Fruit fly (Drosophila melanogaster) whole organism, embryonic: ENCODE measurements around the gene mthl12.

Source experiments
- Atf-2 ChIP-seq: fragments of 200-800 bp; sonication (Bioruptor generic); optimal IDR thresholded peaks from 2 replicates; lab custom pipeline; 2016; ENCODE audit warnings: missing biosample characterization, missing genetic modification characterization
- Bdp1 ChIP-seq: fragments of 200-800 bp; sonication (Bioruptor generic); optimal IDR thresholded peaks from 3 replicates; lab custom pipeline; 2016; ENCODE audit warnings: missing biosample characterization, missing genetic modification characterization
- CG10366 ChIP-seq: fragments of 200-800 bp; sonication (Bioruptor generic); IDR thresholded peaks from 2 replicates; pipeline ENCODE4 v1.3.6; 2022; ENCODE audit warnings: missing biosample characterization, missing genetic modification characterization
- CG11398 ChIP-seq: fragments of 200-800 bp; sonication (Bioruptor generic); optimal IDR thresholded peaks from 2 replicates; lab custom pipeline; 2016; ENCODE audit warnings: missing biosample characterization, missing genetic modification characterization
- CG11560 ChIP-seq: fragments of 200-800 bp; sonication (Bioruptor generic); IDR thresholded peaks from 3 replicates; pipeline ENCODE4 v1.3.6; 2022; ENCODE audit warnings: missing biosample characterization, missing genetic modification characterization
- CG12155 ChIP-seq: fragments of 200-800 bp; sonication (Bioruptor generic); optimal IDR thresholded peaks from 3 replicates; lab custom pipeline; 2016; ENCODE audit warnings: missing biosample characterization, missing genetic modification characterization
- CG12236 ChIP-seq: fragments of 200-800 bp; sonication (Bioruptor generic); optimal IDR thresholded peaks from 2 replicates; lab custom pipeline; 2016; ENCODE audit warnings: missing biosample characterization, missing genetic modification characterization
- CG13624 ChIP-seq: fragments of 200-800 bp; sonication (Bioruptor generic); optimal IDR thresholded peaks from 2 replicates; lab custom pipeline; 2016; ENCODE audit warnings: missing biosample characterization, missing genetic modification characterization
- CG13775 ChIP-seq: fragments of 200-800 bp; sonication (Bioruptor generic); optimal IDR thresholded peaks from 3 replicates; lab custom pipeline; 2017; ENCODE audit warnings: missing biosample characterization, mild to moderate bottlenecking, missing genetic modification characterization
- CG14050 ChIP-seq: fragments of 200-800 bp; sonication (Bioruptor generic); IDR thresholded peaks from 3 replicates; pipeline ENCODE4 v1.3.6; 2022; ENCODE audit warnings: missing biosample characterization, missing genetic modification characterization
- CG15073 ChIP-seq: fragments of 200-800 bp; sonication (Bioruptor generic); optimal IDR thresholded peaks from 2 replicates; lab custom pipeline; 2016; ENCODE audit warnings: missing biosample characterization, missing genetic modification characterization
- CG15514 ChIP-seq: fragments of 200-800 bp; sonication (Bioruptor generic); optimal IDR thresholded peaks from 3 replicates; lab custom pipeline; 2017; ENCODE audit warnings: missing biosample characterization, missing genetic modification characterization, mild to moderate bottlenecking, moderate library complexity, missing genetic modification reagents
- CG16813 ChIP-seq: fragments of 200-800 bp; sonication (Bioruptor generic); IDR thresholded peaks from 3 replicates; pipeline ENCODE4 v1.3.6; 2022; ENCODE audit warnings: missing biosample characterization, missing genetic modification characterization; ENCODE audit not compliant: partially characterized antibody
- CG2199 ChIP-seq: fragments of 200-800 bp; sonication (Bioruptor generic); IDR thresholded peaks from 3 replicates; pipeline ENCODE4 v1.3.6; 2022; ENCODE audit warnings: missing biosample characterization, missing genetic modification characterization
- CG2889 ChIP-seq: fragments of 200-800 bp; sonication (Bioruptor generic); IDR thresholded peaks from 3 replicates; pipeline ENCODE4 v1.3.6; 2022; ENCODE audit warnings: missing biosample characterization, missing genetic modification characterization
- CG3838 ChIP-seq: fragments of 200-800 bp; sonication (Bioruptor generic); optimal IDR thresholded peaks from 3 replicates; lab custom pipeline; 2016; ENCODE audit warnings: missing biosample characterization, missing genetic modification characterization
- CG4282 ChIP-seq: fragments of 200-800 bp; sonication (Bioruptor generic); optimal IDR thresholded peaks from 2 replicates; lab custom pipeline; 2016; ENCODE audit warnings: missing biosample characterization, missing genetic modification characterization
- CG7928 ChIP-seq: fragments of 200-800 bp; sonication (Bioruptor generic); optimal IDR thresholded peaks from 2 replicates; lab custom pipeline; 2017; ENCODE audit warnings: missing biosample characterization, mild to moderate bottlenecking, missing genetic modification characterization
- CG8281 ChIP-seq: fragments of 200-800 bp; sonication (Bioruptor generic); optimal IDR thresholded peaks from 2 replicates; lab custom pipeline; 2018; ENCODE audit warnings: missing biosample characterization, mild to moderate bottlenecking, missing genetic modification characterization, moderate library complexity
- D ChIP-seq, 2 experiments: fragments of 200-800 bp in 1 of 2; fragments of >200 bp in 1 of 2; sonication (Bioruptor generic) in 1 of 2; optimal IDR thresholded peaks; 2 replicates in 1 of 2; 3 replicates in 1 of 2; lab custom pipeline; 2017; ENCODE audit warnings: mild to moderate bottlenecking in 1 of 2, missing biosample characterization in 1 of 2, missing genetic modification characterization in 1 of 2, missing genetic modification reagents in 1 of 2
- Dip2 ChIP-seq: fragments of 200-800 bp; sonication (Bioruptor generic); IDR thresholded peaks from 2 replicates; pipeline ENCODE4 v1.3.6; 2022; ENCODE audit warnings: missing biosample characterization, missing genetic modification characterization
- HLH4C ChIP-seq: fragments of 200-800 bp; sonication (Bioruptor generic); IDR thresholded peaks from 3 replicates; pipeline ENCODE4 v1.3.6; 2022; ENCODE audit warnings: missing biosample characterization, missing genetic modification characterization; ENCODE audit not compliant: partially characterized antibody
- Lhr ChIP-seq: fragments of 200-800 bp; sonication (Bioruptor generic); optimal IDR thresholded peaks from 3 replicates; lab custom pipeline; 2017; ENCODE audit warnings: mild to moderate bottlenecking, missing biosample characterization, missing genetic modification reagents, missing genetic modification characterization
- MESR4 ChIP-seq: fragments of 200-800 bp; sonication (Bioruptor generic); optimal IDR thresholded peaks from 2 replicates; lab custom pipeline; 2018; ENCODE audit warnings: missing biosample characterization, mild to moderate bottlenecking, missing genetic modification characterization, moderate library complexity
- Max ChIP-seq: fragments of 200-800 bp; sonication (Bioruptor generic); optimal IDR thresholded peaks from 2 replicates; lab custom pipeline; 2016; ENCODE audit warnings: missing biosample characterization, mild to moderate bottlenecking, missing genetic modification characterization
- Med ChIP-seq: fragments of 200-800 bp; sonication (Bioruptor generic); peaks from one replicate; lab custom pipeline; 2016; ENCODE audit warnings: missing biosample characterization, missing genetic modification characterization, mild to moderate bottlenecking, inconsistent platforms, moderate library complexity
- Meics ChIP-seq: fragments of 200-800 bp; sonication (Bioruptor generic); optimal IDR thresholded peaks from 2 replicates; lab custom pipeline; 2017; ENCODE audit warnings: missing biosample characterization, mild to moderate bottlenecking, missing genetic modification characterization
- NC2α ChIP-seq: fragments of 200-800 bp; sonication (Bioruptor generic); optimal IDR thresholded peaks from 2 replicates; lab custom pipeline; 2016; ENCODE audit warnings: missing biosample characterization, missing genetic modification characterization
- PHDP ChIP-seq: fragments of 200-800 bp; sonication (Bioruptor generic); optimal IDR thresholded peaks from 3 replicates; lab custom pipeline; 2018; ENCODE audit warnings: missing biosample characterization, mild to moderate bottlenecking, missing genetic modification characterization, moderate library complexity
- az2 ChIP-seq: fragments of 200-800 bp; sonication (Bioruptor generic); optimal IDR thresholded peaks from 3 replicates; lab custom pipeline; 2016; ENCODE audit warnings: missing biosample characterization, missing genetic modification characterization
- caup ChIP-seq: fragments of 200-800 bp; sonication (Bioruptor generic); optimal IDR thresholded peaks from 3 replicates; lab custom pipeline; 2017; ENCODE audit warnings: missing biosample characterization, mild to moderate bottlenecking, missing genetic modification characterization, moderate library complexity; ENCODE audit not compliant: severe bottlenecking
- chn ChIP-seq: fragments of 200-800 bp; sonication (Bioruptor generic); optimal IDR thresholded peaks from 2 replicates; lab custom pipeline; 2016; ENCODE audit warnings: missing biosample characterization, missing genetic modification characterization
- dan ChIP-seq: fragments of 200-800 bp; sonication (Bioruptor generic); IDR thresholded peaks from 2 replicates; pipeline ENCODE4 v1.3.6; 2022; ENCODE audit warnings: missing biosample characterization, missing genetic modification characterization
- dimm ChIP-seq: fragments of 200-800 bp; sonication (Bioruptor generic); IDR thresholded peaks from 2 replicates; pipeline ENCODE4 v1.3.6; 2022; ENCODE audit warnings: missing biosample characterization, missing genetic modification characterization
- dmrt99B ChIP-seq: fragments of 200-800 bp; sonication (Bioruptor generic); optimal IDR thresholded peaks from 2 replicates; lab custom pipeline; 2018; ENCODE audit warnings: missing biosample characterization, mild to moderate bottlenecking, missing genetic modification characterization, moderate library complexity
- en ChIP-seq: fragments of 200-800 bp; sonication (Bioruptor generic); optimal IDR thresholded peaks from 2 replicates; lab custom pipeline; 2016; ENCODE audit warnings: missing biosample characterization, missing genetic modification characterization
- eve ChIP-seq, 2 experiments: fragments of >200 bp; optimal IDR thresholded peaks; 2 replicates each; lab custom pipeline; 2017; ENCODE audit warnings: missing biosample characterization in 2 of 2, missing genetic modification characterization in 2 of 2
- nerfin-2 ChIP-seq: fragments of 200-800 bp; sonication (Bioruptor generic); IDR thresholded peaks from 2 replicates; pipeline ENCODE4 v1.3.6; 2022; ENCODE audit warnings: missing biosample characterization, missing genetic modification characterization; ENCODE audit not compliant: partially characterized antibody
- pb ChIP-seq: fragments of 200-800 bp; sonication (Bioruptor generic); optimal IDR thresholded peaks from 3 replicates; lab custom pipeline; 2016; ENCODE audit warnings: missing biosample characterization, missing genetic modification characterization
- pros ChIP-seq: fragments of 200-800 bp; sonication (Bioruptor generic); optimal IDR thresholded peaks from 3 replicates; lab custom pipeline; 2019; ENCODE audit warnings: missing biosample characterization, mild to moderate bottlenecking, missing genetic modification characterization, moderate library complexity
- repo ChIP-seq: fragments of 200-800 bp; sonication (Bioruptor generic); optimal IDR thresholded peaks from 2 replicates; lab custom pipeline; 2016; ENCODE audit warnings: missing biosample characterization, missing genetic modification characterization
- slou ChIP-seq: fragments of 200-800 bp; sonication (Bioruptor generic); optimal IDR thresholded peaks from 3 replicates; lab custom pipeline; 2016; ENCODE audit warnings: missing biosample characterization, missing genetic modification characterization
- toy ChIP-seq: fragments of 200-800 bp; sonication (Bioruptor generic); IDR thresholded peaks from 2 replicates; pipeline ENCODE4 v1.3.6; 2022; ENCODE audit warnings: missing biosample characterization, missing genetic modification characterization
- tup ChIP-seq: fragments of 200-800 bp; sonication (Bioruptor generic); optimal IDR thresholded peaks from 2 replicates; lab custom pipeline; 2016; ENCODE audit warnings: missing biosample characterization, mild to moderate bottlenecking, missing genetic modification characterization, moderate library complexity
- zfh1 ChIP-seq: fragments of 200-800 bp; sonication (Bioruptor generic); IDR thresholded peaks from 3 replicates; pipeline ENCODE4 v1.3.6; 2022; ENCODE audit warnings: missing biosample characterization, missing genetic modification characterization

mthl12 gene

DNA sequence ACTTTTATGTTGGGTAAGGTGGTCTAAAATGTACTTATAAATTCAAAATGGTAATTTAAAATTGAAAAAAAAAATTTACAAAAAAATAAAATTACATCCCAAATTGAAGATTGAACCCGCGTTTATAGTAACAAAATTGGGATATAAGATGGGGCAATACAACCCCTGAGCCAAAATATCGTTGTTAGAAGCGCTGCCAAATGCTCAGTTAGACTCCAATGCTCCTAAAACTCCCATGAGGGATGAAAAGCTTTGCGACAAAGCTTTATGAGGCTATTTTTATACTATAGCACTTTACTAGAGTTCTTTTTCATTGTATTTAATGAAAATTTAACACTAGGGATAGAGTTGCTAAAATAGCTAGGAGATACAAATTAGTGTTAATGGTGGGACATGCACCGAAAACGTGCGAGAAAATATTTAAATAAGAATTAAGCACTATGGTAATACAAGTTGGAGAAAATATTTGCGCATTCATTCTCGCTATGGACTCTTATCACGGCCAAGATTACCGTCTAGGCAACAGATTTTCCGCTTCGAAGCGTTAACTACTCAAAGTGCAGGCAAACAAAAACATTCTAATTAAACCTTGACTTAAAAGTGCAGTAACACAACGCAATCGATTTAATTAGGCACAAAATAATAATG is 10.0 kb downstream of the mthl12 start:
- TF ChIP-seq dimm (GFP tag; lab: Robert Waterston, UW) (no peak), HLH4C (GFP tag; lab: Robert Waterston, UW) (0 out of 3 replicates have a peak, but pooled peaks have one; percentile 44), CG11560 (no peak), Bdp1 (GFP tag; lab: Kevin White, UChicago) (peak; percentile 96), chn (GFP tag; lab: Kevin White, UChicago) (no peak), eve (GFP tag; optimal IDR thresholded peaks at IDR 0.05; lab: Kevin White, UChicago) (peak in 1 of 2 experiments; percentile 80), Med (GFP tag; lab: Kevin White, UChicago) (peak; percentile 23), pros (GFP tag; lab: Kevin White, UChicago) (no peak), CG15514 (GFP tag; lab: Kevin White, UChicago) (no peak), NC2α (GFP tag; lab: Kevin White, UChicago) (no peak)

DNA sequence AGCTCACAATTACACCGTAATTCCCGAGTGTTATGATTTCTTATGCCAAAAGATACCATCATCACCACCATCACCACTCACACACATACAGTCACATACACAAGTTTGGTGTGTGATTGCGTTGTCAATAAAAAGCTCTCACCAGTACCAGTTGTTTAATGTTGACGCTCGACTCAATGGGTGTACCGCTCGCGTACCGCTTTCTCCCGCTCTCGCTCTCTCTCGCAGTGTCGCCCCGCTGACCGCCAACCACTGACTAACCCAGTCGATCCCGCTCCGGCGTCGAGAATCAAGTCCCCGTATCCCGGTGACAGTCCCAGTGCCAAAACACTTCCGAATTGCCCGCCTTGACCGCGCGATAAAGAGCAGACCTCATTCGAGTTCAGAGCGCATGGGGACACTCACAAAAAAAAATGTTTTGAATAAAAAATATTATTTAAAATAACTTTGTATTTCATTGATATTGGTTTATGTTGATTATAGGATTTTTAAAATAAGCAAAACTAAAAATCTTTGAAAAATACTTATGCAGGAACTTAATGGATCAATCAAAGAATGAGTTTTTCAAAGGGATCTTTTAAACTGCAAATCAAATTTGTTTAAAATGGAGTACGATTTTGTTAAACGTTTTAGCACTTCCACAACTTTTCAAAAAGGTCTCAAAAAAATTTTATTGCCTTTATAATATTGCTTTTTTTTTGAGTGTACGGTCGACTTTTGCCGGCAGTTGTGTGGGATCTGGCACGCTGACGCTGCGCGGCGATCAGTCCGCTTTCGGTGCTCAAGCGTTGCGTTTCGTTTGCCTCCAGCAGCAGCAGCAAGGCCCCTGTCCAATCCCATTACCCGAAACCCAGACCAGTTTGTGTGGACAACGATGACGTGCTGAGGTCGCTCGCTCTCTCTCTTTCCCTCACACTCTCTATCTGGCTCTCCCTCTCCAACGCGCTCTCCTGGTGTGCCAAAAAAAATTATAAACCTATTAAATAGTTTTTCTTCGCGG is 11.0 kb downstream of the mthl12 start, which contains the start of gene Dic1:
TSS of gene Dic1 (plus strand) at position 764 of the 1,000 bp plus-strand sequence.
- TF ChIP-seq Meics (GFP tag; lab: Kevin White, UChicago), result peak; percentile 98
- no peak for TF ChIP-seq CG16813 (GFP tag; lab: Robert Waterston, UW)
- peak; percentile 95 for TF ChIP-seq slou (GFP tag; lab: Kevin White, UChicago)
- peak; percentile 79 for TF ChIP-seq Lhr
- no peak for TF ChIP-seq nerfin-2 (GFP tag; lab: Robert Waterston, UW)
- TF ChIP-seq CG15073 (GFP tag; lab: Kevin White, UChicago), result peak; percentile 72
- TF ChIP-seq Dip2 (GFP tag; lab: Robert Waterston, UW), result peak; percentile 63; the same call in 1 of the 2 replicates
- TF ChIP-seq D (optimal IDR thresholded peaks at IDR 0.05; lab: Kevin White, UChicago), result no peak
- peak; percentile 98 for TF ChIP-seq D (GFP tag; optimal IDR thresholded peaks at IDR 0.05; lab: Kevin White, UChicago)
- peak; percentile 83 for TF ChIP-seq zfh1 (GFP tag; lab: Robert Waterston, UW)
- peak; percentile 77 for TF ChIP-seq CG12236
- peak; percentile 76 for TF ChIP-seq en (GFP tag; lab: Kevin White, UChicago)
- TF ChIP-seq CG11398 (GFP tag; lab: Kevin White, UChicago), result peak; percentile 78
- TF ChIP-seq MESR4, result peak; percentile 10
- TF ChIP-seq toy, result peak; percentile 83
- peak; percentile 92 for TF ChIP-seq CG13624 (GFP tag; lab: Kevin White, UChicago)
- TF ChIP-seq tup (GFP tag; lab: Kevin White, UChicago), result peak; percentile 75
- peak; percentile 92 for TF ChIP-seq Atf-2
- peak; percentile 71 for TF ChIP-seq CG3838 (GFP tag; lab: Kevin White, UChicago)
- TF ChIP-seq repo, result peak; percentile 82
- peak; percentile 97 for TF ChIP-seq az2 (GFP tag; lab: Kevin White, UChicago)
- TF ChIP-seq dmrt99B (tag; lab: Kevin White, UChicago), result peak; percentile 98
- peak; percentile 97 for TF ChIP-seq caup
- TF ChIP-seq CG2199 (GFP tag; lab: Robert Waterston, UW), result peak; percentile 77; the same call in 1 of the 3 replicates
- TF ChIP-seq CG14050, result peak; percentile 87
- TF ChIP-seq pb (GFP tag; lab: Kevin White, UChicago), result peak; percentile 80
- TF ChIP-seq CG13775 (GFP tag; lab: Kevin White, UChicago), result peak; percentile 98
- no peak for TF ChIP-seq dan (GFP tag; lab: Robert Waterston, UW)
- TF ChIP-seq CG12155 (GFP tag; lab: Kevin White, UChicago), result peak; percentile 95
- peak; percentile 98 for TF ChIP-seq Med (GFP tag; lab: Kevin White, UChicago)
- peak; percentile 89 for TF ChIP-seq CG10366 (GFP tag; lab: Robert Waterston, UW)
- peak; percentile 71 for TF ChIP-seq CG4282 (GFP tag; lab: Kevin White, UChicago)
- peak; percentile 87 for TF ChIP-seq CG8281 (tag; lab: Kevin White, UChicago)
- peak; percentile 95 for TF ChIP-seq Max (GFP tag; lab: Kevin White, UChicago)
- TF ChIP-seq CG7928, result peak; percentile 80
- peak; percentile 79 for TF ChIP-seq CG2889
- peak; percentile 97 for TF ChIP-seq PHDP (tag; lab: Kevin White, UChicago)
